Worm (Caenorhabditis elegans): ENCODE data around the gene vps-8.

- TF ChIP-seq flt-1 (GFP tag; IDR thresholded peaks at IDR 0.05), result no peak
- TF ChIP-seq ref-1 (GFP tag; conservative IDR thresholded peaks at IDR 0.05), result no peak
- no peak for TF ChIP-seq ztf-23 (GFP tag; IDR thresholded peaks at IDR 0.05)
- TF ChIP-seq med-1 (GFP tag; optimal IDR thresholded peaks at IDR 0.05; ENCODE audit: insufficient read depth), result no peak
- TF ChIP-seq klf-2 (GFP tag; conservative IDR thresholded peaks at IDR 0.05), result no peak
- no peak for TF ChIP-seq cog-1 (tag; optimal IDR thresholded peaks at IDR 0.05)
- TF ChIP-seq T22C8.4 (GFP tag; IDR thresholded peaks at IDR 0.05), result no peak
- TF ChIP-seq tab-1 (GFP tag; IDR thresholded peaks at IDR 0.05), result no peak
- no peak for TF ChIP-seq ztf-29 (GFP tag; IDR thresholded peaks at IDR 0.05)
These were observed 31.9 kb upstream of the vps-8 start, which contains the start of gene oac-57 for ce11 chrIV:12307720-12308119.
